Worm (Caenorhabditis elegans) whole organism, late embryonic: ENCODE results near the gene T02H6.3.

ENCODE experiments used
- ama-1 ChIP-seq: fragments of 150-350 bp; optimal IDR thresholded peaks from 2 replicates; lab custom pipeline; 2014
- ceh-48 ChIP-seq: sonication (generic microtip); optimal IDR thresholded peaks from 2 replicates; lab custom pipeline; 2016; ENCODE audit warnings: missing genetic modification characterization, inconsistent platforms, missing compliant biosample characterization
- elt-2 ChIP-seq: sonication (generic microtip); optimal IDR thresholded peaks from 2 replicates; lab custom pipeline; 2016; ENCODE audit warnings: missing genetic modification reagents, missing genetic modification characterization, missing compliant biosample characterization
- elt-4 ChIP-seq: sonication (generic microtip); optimal IDR thresholded peaks from 2 replicates; lab custom pipeline; 2016; ENCODE audit warnings: missing genetic modification characterization, missing compliant biosample characterization
- hlh-15 ChIP-seq: sonication (generic microtip); optimal IDR thresholded peaks from 2 replicates; lab custom pipeline; 2016; ENCODE audit warnings: missing genetic modification characterization, missing compliant biosample characterization
- hlh-6 ChIP-seq: sonication (generic microtip); optimal IDR thresholded peaks from 2 replicates; lab custom pipeline; 2016; ENCODE audit warnings: missing genotype, missing genetic modification characterization, missing compliant biosample characterization
- nhr-11 ChIP-seq: fragments of 150-350 bp; optimal IDR thresholded peaks from 2 replicates; lab custom pipeline; 2014; ENCODE audit warnings: missing biosample characterization, missing genetic modification characterization
- odd-2 ChIP-seq: sonication (generic microtip); optimal IDR thresholded peaks from 2 replicates; lab custom pipeline; 2017; ENCODE audit warnings: antibody characterized with exemption, mild to moderate bottlenecking, missing genetic modification characterization, missing compliant biosample characterization
- sox-4 ChIP-seq: sonication (generic microtip); optimal IDR thresholded peaks from 2 replicates; lab custom pipeline; 2017; ENCODE audit warnings: mild to moderate bottlenecking, missing genetic modification characterization, inconsistent platforms, missing compliant biosample characterization
- tbx-2 ChIP-seq: sonication (generic microtip); optimal IDR thresholded peaks from 2 replicates; lab custom pipeline; 2016; ENCODE audit warnings: missing genetic modification characterization, missing compliant biosample characterization

DNA sequence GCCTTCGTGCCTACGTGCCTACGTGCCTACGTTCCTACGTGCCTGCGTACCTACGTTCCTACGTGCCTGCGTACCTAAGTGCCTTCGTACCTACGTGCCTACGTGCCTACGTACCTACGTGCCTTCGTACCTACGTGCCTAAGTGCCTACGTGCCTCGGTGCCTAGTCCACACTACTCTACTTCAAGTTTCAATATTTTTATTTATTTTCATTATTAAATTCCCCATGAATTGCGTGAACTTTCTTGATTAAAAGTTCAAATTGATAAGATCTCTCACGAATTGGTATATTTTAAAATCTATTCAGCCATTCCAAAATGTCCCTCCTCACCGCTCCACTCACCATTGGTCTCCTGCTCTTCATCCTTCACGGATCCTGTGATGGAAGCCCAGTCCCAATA is 17.5 kb upstream of the T02H6.3 start, which contains the start of gene Y39F10C.3:
- TF ChIP-seq ceh-48 (no peak), tbx-2 (tag; lab: Kevin White, UChicago) (no peak), hlh-6 (tag; lab: Kevin White, UChicago) (no peak), elt-2 (no peak), hlh-15 (no peak), odd-2 (tag; lab: Kevin White, UChicago) (no peak), elt-4 (tag; lab: Kevin White, UChicago) (no peak), sox-4 (tag; lab: Kevin White, UChicago) (no peak), ama-1 (lab: Kevin White, UChicago) (no peak), nhr-11 (tag; lab: Kevin White, UChicago) (no peak)
